Worm (Caenorhabditis elegans): Measurements from ENCODE around the gene Y39A3B.7.

- TF ChIP-seq snpc-4 (tag; optimal IDR thresholded peaks at IDR 0.05) = no peak
- TF ChIP-seq zag-1 (tag; optimal IDR thresholded peaks at IDR 0.05) = no peak
- TF ChIP-seq ztf-4 (tag; optimal IDR thresholded peaks at IDR 0.05) = no peak
- no peak for TF ChIP-seq ztf-11 (tag; optimal IDR thresholded peaks at IDR 0.05)
Observed at ce11 chrIII:2015494-2015893, 30.7 kb upstream of the Y39A3B.7 start.

Measured in whole organism, L2 larva.